Fruit fly (Drosophila melanogaster) whole organism, wandering third instar larva: ENCODE results near the gene Ptp61F.

Experiments used
- Abd-B ChIP-seq: fragments of >200 bp; optimal IDR thresholded peaks from 2 replicates; lab custom pipeline; 2017; ENCODE audit warnings: missing biosample characterization, missing genetic modification characterization
- Dfd ChIP-seq: fragments of >200 bp; optimal IDR thresholded peaks from 2 replicates; lab custom pipeline; 2017; ENCODE audit warnings: missing biosample characterization, missing genetic modification characterization
- N ChIP-seq: fragments of >200 bp; optimal IDR thresholded peaks from 2 replicates; lab custom pipeline; 2018; ENCODE audit warnings: missing biosample characterization, missing external identifiers, missing genetic modification characterization
- fru ChIP-seq: fragments of 200-800 bp; sonication (Bioruptor generic); optimal IDR thresholded peaks from 3 replicates; lab custom pipeline; 2016; ENCODE audit warnings: missing biosample characterization, mild to moderate bottlenecking, missing genetic modification characterization
- h ChIP-seq: fragments of 200-800 bp; sonication (Bioruptor generic); optimal IDR thresholded peaks from 3 replicates; lab custom pipeline; 2016; ENCODE audit warnings: missing biosample characterization, mild to moderate bottlenecking, missing genetic modification characterization
- sage ChIP-seq: fragments of 200-800 bp; sonication (Bioruptor generic); optimal IDR thresholded peaks from 2 replicates; lab custom pipeline; 2016; ENCODE audit warnings: missing biosample characterization, mild to moderate bottlenecking, missing genetic modification characterization
- usp ChIP-seq: fragments of >200 bp; optimal IDR thresholded peaks from 2 replicates; lab custom pipeline; 2017; ENCODE audit warnings: missing biosample characterization, missing genetic modification characterization

dm6 chr3L:1457281-1457680, 17.8 kb downstream of the Ptp61F start:
- TF ChIP-seq sage (GFP tag; lab: Kevin White, UChicago) (no peak), N (no peak), usp (no peak), h (GFP tag; lab: Kevin White, UChicago) (peak; percentile 61), fru (GFP tag; lab: Kevin White, UChicago) (peak; percentile 70), Abd-B (no peak), Dfd (no peak)
